Worm (Caenorhabditis elegans) whole organism, dauer: ENCODE measurements around the gene acl-7.

Source experiments
- unc-62 ChIP-seq: sonication (generic microtip); optimal IDR thresholded peaks from 2 replicates; lab custom pipeline; 2017; ENCODE audit warnings: missing biosample characterization, missing genetic modification reagents, missing genetic modification characterization

Gene acl-7

DNA sequence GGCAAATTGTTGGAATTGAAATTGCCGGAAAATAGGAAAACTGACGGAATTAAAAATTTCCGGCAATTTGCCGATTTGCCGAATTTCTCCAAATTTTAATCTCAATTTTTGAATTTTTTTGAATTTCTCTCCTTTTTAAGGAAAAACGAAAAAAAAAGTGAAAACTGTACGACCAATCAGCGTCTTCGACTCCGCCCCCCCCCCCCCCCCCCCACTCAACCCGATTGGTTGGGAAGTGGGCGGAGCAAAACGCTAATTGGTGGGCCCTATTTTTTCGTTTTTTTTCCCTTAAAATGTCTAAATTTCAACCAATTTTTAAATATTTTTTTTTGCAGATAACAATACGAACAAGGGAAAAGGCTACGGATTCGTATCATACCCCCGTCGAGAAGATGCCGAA is 46.3 kb downstream of the acl-7 start:
- no peak for TF ChIP-seq unc-62

DNA sequence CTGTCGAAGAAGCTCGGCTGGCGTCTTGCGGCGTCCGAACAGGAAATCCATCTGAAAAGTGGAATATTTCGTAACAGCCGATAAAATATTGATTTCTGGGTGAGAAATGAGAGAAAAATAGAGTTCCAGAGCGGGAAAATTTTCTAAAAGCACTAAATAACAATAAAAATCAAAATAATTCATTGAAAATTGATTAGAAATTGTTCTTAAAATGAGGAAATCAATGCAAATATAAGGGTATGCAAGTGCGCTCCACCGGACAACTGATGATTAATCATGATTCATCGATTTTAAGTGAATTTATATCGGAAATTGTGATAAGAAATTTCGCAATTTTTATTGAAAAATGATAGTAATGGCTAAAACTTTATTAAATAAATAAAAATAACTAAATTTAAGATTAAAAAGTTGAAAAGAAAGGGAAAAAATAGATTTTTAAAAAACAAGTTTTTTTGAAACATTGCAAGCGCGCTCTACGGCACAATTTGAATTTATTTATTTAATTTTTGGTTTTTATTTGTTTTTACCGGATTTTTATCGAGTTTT is 48.0 kb downstream of the acl-7 start, which contains the start of the genes vps-2 and tiar-2:
Gene vps-2 (minus strand): TSS at position 51 of the 546 bp plus-strand sequence.
Gene tiar-2 (plus strand): TSS at position 520 of the 546 bp plus-strand sequence.
- TF ChIP-seq unc-62 = no peak

DNA sequence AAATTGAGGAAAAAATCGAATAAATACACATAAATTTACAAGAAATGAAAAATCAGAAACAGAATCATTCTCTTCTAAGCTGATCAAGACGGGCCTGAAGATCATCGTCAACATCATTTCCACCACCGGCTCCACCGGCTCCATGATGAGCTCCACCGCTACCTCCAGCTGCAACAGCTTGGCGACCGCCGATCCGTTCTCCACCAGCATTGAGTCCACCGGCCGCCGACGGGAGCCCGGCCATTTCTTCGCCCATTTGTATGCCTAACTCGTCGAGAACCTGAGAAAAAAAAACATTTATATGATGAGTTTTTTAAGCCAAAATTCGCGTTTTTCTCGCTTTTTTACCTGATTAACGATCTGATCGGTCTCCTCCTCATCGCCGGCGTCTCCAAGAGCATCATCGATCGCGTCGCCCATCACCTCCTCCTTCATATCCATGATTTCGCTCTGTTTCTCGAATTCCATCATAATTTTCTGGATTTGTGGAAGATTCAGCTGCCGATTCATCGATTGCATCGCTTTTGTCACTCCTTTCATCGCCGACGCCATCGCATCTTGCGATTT is 48.9 kb downstream of the acl-7 start:
- no peak for TF ChIP-seq unc-62

DNA sequence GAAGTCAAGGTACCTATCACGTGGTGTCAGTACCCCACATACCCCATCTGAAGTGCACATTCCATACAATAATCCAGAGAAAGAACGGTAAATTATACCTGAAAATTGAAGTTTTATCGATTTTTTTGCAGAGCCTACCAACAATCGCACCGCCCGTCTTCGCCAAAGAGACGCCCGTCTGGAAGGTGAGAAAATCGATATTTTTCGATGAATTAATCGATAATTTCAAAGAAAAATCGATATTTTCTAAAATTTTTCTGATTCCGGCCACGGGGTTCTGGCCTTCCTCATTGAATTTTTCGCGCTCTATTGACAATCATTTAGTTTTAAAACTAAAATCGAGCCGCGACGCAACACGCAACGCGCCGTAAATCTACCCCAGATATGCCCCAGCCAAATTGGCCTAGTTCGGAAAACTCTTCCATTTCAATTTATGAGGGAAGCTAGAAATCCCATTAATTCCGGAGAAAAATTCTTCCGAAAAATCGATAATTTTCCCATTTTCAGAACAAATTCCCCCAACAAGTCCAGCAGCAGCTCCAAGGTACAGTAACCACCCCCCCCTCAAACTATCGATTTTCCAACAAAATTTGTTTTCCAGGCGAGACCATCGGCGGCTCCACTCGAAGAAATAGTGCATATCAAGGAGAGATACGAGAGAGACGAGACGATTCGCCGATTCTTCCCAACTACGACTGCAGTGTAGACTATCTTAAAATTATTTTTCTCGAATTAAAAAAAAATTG is 49.6 kb downstream of the acl-7 start:
- TF ChIP-seq unc-62 = no peak

DNA sequence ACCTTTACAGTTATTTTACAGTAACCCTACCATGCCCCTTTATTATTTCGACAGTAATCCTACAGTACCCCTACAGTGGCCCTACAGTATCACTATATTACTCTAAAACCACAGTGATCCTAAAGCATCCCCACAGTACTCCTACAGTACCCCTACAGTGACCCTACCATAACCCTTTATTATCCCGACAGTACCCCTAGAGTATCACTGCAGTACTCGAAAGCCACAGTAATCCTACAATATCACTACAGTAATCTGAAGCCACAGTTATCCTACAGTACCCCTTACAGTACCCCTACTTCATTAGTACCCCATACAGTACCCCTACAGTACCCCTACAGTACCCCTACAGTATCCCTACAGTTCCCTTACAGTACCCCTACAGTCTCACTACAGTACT is 51.8 kb downstream of the acl-7 start:
- TF ChIP-seq unc-62 = no peak
